Fruit fly (Drosophila melanogaster) whole organism, embryonic: ENCODE data around the gene CG46397.

ENCODE experiments used
- Abd-B ChIP-seq: fragments of 200-800 bp; sonication (Bioruptor generic); optimal IDR thresholded peaks from 2 replicates; lab custom pipeline; 2018; ENCODE audit warnings: missing biosample characterization, mild to moderate bottlenecking, missing genetic modification characterization, moderate library complexity
- Awh ChIP-seq: fragments of 200-800 bp; sonication (Bioruptor generic); IDR thresholded peaks from 2 replicates; pipeline ENCODE4, ENCODE4 v1.3.6; 2022; ENCODE audit warnings: missing biosample characterization, missing genetic modification characterization
- Bdp1 ChIP-seq: fragments of 200-800 bp; sonication (Bioruptor generic); optimal IDR thresholded peaks from 3 replicates; lab custom pipeline; 2016; ENCODE audit warnings: missing biosample characterization, missing genetic modification characterization
- Bgb ChIP-seq: fragments of 200-800 bp; sonication (Bioruptor generic); IDR thresholded peaks from 2 replicates; pipeline ENCODE4 v1.3.6; 2022; ENCODE audit warnings: missing biosample characterization, missing genetic modification characterization; ENCODE audit not compliant: partially characterized antibody
- BtbVII ChIP-seq: fragments of 200-800 bp; sonication (Bioruptor generic); optimal IDR thresholded peaks from 3 replicates; lab custom pipeline; 2017; ENCODE audit warnings: missing biosample characterization, mild to moderate bottlenecking, missing genetic modification characterization
- CG11085 ChIP-seq: fragments of 200-800 bp; sonication (Bioruptor generic); IDR thresholded peaks from 2 replicates; pipeline ENCODE4 v1.3.6; 2022; ENCODE audit warnings: missing biosample characterization, missing genetic modification characterization
- CG12942 ChIP-seq: fragments of 200-800 bp; sonication (Bioruptor generic); optimal IDR thresholded peaks from 3 replicates; lab custom pipeline; 2016; ENCODE audit warnings: missing biosample characterization, missing genetic modification characterization
- CG13123 ChIP-seq: fragments of 200-800 bp; sonication (Bioruptor generic); optimal IDR thresholded peaks from 2 replicates; lab custom pipeline; 2016; ENCODE audit warnings: missing biosample characterization, missing genetic modification characterization
- CG16815 ChIP-seq: fragments of 200-800 bp; sonication (Bioruptor generic); optimal IDR thresholded peaks from 3 replicates; lab custom pipeline; 2017; ENCODE audit warnings: missing biosample characterization, mild to moderate bottlenecking, missing genetic modification characterization
- CG18619 ChIP-seq: fragments of 200-800 bp; sonication (Bioruptor generic); optimal IDR thresholded peaks from 3 replicates; lab custom pipeline; 2017; ENCODE audit warnings: missing biosample characterization, mild to moderate bottlenecking, missing genetic modification characterization
- CG30403 ChIP-seq: fragments of 200-800 bp; sonication (Bioruptor generic); optimal IDR thresholded peaks from 3 replicates; lab custom pipeline; 2016; ENCODE audit warnings: missing biosample characterization, missing genetic modification characterization
- CG34422 ChIP-seq: fragments of 200-800 bp; sonication (Bioruptor generic); IDR thresholded peaks from 3 replicates; pipeline ENCODE4 v1.3.6; 2022; ENCODE audit warnings: missing biosample characterization, missing genetic modification characterization
- CG3726 ChIP-seq: fragments of 200-800 bp; sonication (Bioruptor generic); IDR thresholded peaks from 3 replicates; pipeline ENCODE4, ENCODE4 v1.3.6; 2022; ENCODE audit warnings: missing biosample characterization, missing genetic modification characterization
- CG42726 ChIP-seq: fragments of 200-800 bp; sonication (Bioruptor generic); IDR thresholded peaks from 2 replicates; pipeline ENCODE4 v1.3.6; 2022; ENCODE audit warnings: missing biosample characterization, missing genetic modification characterization; ENCODE audit not compliant: partially characterized antibody
- CG5180 ChIP-seq: fragments of 200-800 bp; sonication (Bioruptor generic); optimal IDR thresholded peaks from 3 replicates; lab custom pipeline; 2017; ENCODE audit warnings: missing biosample characterization, missing genetic modification characterization, mild to moderate bottlenecking, moderate library complexity, missing genetic modification reagents
- CG6254 ChIP-seq: fragments of 200-800 bp; sonication (Bioruptor generic); optimal IDR thresholded peaks from 3 replicates; lab custom pipeline; 2017; ENCODE audit warnings: mild to moderate bottlenecking, missing biosample characterization, missing genetic modification reagents, missing genetic modification characterization
- Elba2 ChIP-seq: fragments of 200-800 bp; sonication (Bioruptor generic); optimal IDR thresholded peaks from 3 replicates; lab custom pipeline; 2016; ENCODE audit warnings: missing biosample characterization, missing genetic modification characterization
- H15 ChIP-seq: fragments of 200-800 bp; sonication (Bioruptor generic); IDR thresholded peaks from 3 replicates; pipeline ENCODE4 v1.3.6; 2022; ENCODE audit warnings: missing biosample characterization, missing genetic modification characterization
- Lpt ChIP-seq: fragments of >200 bp; optimal IDR thresholded peaks from 2 replicates; lab custom pipeline; 2018; ENCODE audit warnings: missing biosample characterization, missing genetic modification characterization
- NfI ChIP-seq: fragments of 200-800 bp; sonication (Bioruptor generic); optimal IDR thresholded peaks from 3 replicates; lab custom pipeline; 2018; ENCODE audit warnings: missing biosample characterization, mild to moderate bottlenecking, missing genetic modification characterization, moderate library complexity
- Oaz ChIP-seq: fragments of 200-800 bp; sonication (Bioruptor generic); IDR thresholded peaks from 2 replicates; pipeline ENCODE4 v1.3.6; 2022; ENCODE audit warnings: missing biosample characterization, missing genetic modification characterization
- Optix ChIP-seq: fragments of 200-800 bp; sonication (Bioruptor generic); IDR thresholded peaks from 3 replicates; pipeline ENCODE4 v1.3.6; 2022; ENCODE audit warnings: missing biosample characterization, missing genetic modification characterization
- ap ChIP-seq: fragments of 200-800 bp; sonication (Bioruptor generic); IDR thresholded peaks from 2 replicates; pipeline ENCODE4 v1.3.6; 2022; ENCODE audit warnings: missing biosample characterization, missing genetic modification characterization
- ato ChIP-seq: fragments of 200-800 bp; sonication (Bioruptor generic); IDR thresholded peaks from 2 replicates; pipeline ENCODE4 v1.3.6; 2022; ENCODE audit warnings: missing biosample characterization, missing genetic modification characterization; ENCODE audit not compliant: partially characterized antibody
- az2 ChIP-seq: fragments of 200-800 bp; sonication (Bioruptor generic); optimal IDR thresholded peaks from 3 replicates; lab custom pipeline; 2016; ENCODE audit warnings: missing biosample characterization, missing genetic modification characterization
- bsh ChIP-seq, 2 experiments: fragments of 200-800 bp; sonication (Bioruptor generic); optimal IDR thresholded peaks; 2 replicates each; lab custom pipeline; 2017 to 2018; ENCODE audit warnings: mild to moderate bottlenecking in 2 of 2, missing biosample characterization in 2 of 2, missing genetic modification characterization in 2 of 2, moderate library complexity in 1 of 2
- cad ChIP-seq: fragments of >200 bp; optimal IDR thresholded peaks from 2 replicates; lab custom pipeline; 2017; ENCODE audit warnings: missing biosample characterization, missing genetic modification characterization
- dpn ChIP-seq, 2 experiments: fragments of 200-800 bp; sonication (Bioruptor generic); optimal IDR thresholded peaks; 3 replicates each; lab custom pipeline; 2016; ENCODE audit warnings: missing biosample characterization in 2 of 2, missing genetic modification characterization in 2 of 2
- gsb ChIP-seq: fragments of 200-800 bp; sonication (Bioruptor generic); IDR thresholded peaks from 2 replicates; pipeline ENCODE4 v1.3.6; 2022; ENCODE audit warnings: missing biosample characterization, missing genetic modification characterization
- hth ChIP-seq: fragments of >200 bp; optimal IDR thresholded peaks from 2 replicates; lab custom pipeline; 2017; ENCODE audit warnings: inconsistent platforms
- lbe ChIP-seq: fragments of 200-800 bp; sonication (Bioruptor generic); optimal IDR thresholded peaks from 2 replicates; lab custom pipeline; 2016; ENCODE audit warnings: missing biosample characterization, mild to moderate bottlenecking, missing genetic modification characterization
- nerfin-1 ChIP-seq: fragments of 200-800 bp; sonication (Bioruptor generic); optimal IDR thresholded peaks from 3 replicates; lab custom pipeline; 2019; ENCODE audit warnings: missing biosample characterization, mild to moderate bottlenecking, missing genetic modification characterization, moderate library complexity
- odd ChIP-seq: fragments of 200-800 bp; sonication (Bioruptor generic); optimal IDR thresholded peaks from 2 replicates; lab custom pipeline; 2017; ENCODE audit warnings: missing biosample characterization, mild to moderate bottlenecking, missing genetic modification characterization
- prd ChIP-seq, 3 experiments: fragments of >200 bp in 2 of 3; fragments of 200-800 bp in 1 of 3; sonication (Bioruptor generic) in 1 of 3; optimal IDR thresholded peaks in 2 of 3; IDR thresholded peaks in 1 of 3; 2 replicates in 2 of 3; 3 replicates in 1 of 3; pipeline versions ENCODE4 v1.3.6 to Lab custom; 2017 to 2022; ENCODE audit warnings: missing biosample characterization in 1 of 3, missing genetic modification characterization in 1 of 3
- sens-2 ChIP-seq: fragments of 200-800 bp; sonication (Bioruptor generic); IDR thresholded peaks from 2 replicates; pipeline ENCODE4 v1.3.6; 2022; ENCODE audit warnings: missing biosample characterization, missing genetic modification characterization
- sim ChIP-seq: fragments of 200-800 bp; sonication (Bioruptor generic); IDR thresholded peaks from 2 replicates; pipeline ENCODE4 v1.3.6; 2022; ENCODE audit warnings: missing biosample characterization, missing genetic modification characterization
- sisA ChIP-seq: fragments of 200-800 bp; sonication (Bioruptor generic); IDR thresholded peaks from 2 replicates; pipeline ENCODE4 v1.3.6; 2022; ENCODE audit warnings: missing biosample characterization, missing genetic modification characterization
- trh ChIP-seq: fragments of 200-800 bp; sonication (Bioruptor generic); optimal IDR thresholded peaks from 2 replicates; lab custom pipeline; 2016; ENCODE audit warnings: missing biosample characterization, missing genetic modification characterization
- ttk ChIP-seq: fragments of 200-800 bp; sonication (Bioruptor generic); IDR thresholded peaks from 2 replicates; pipeline ENCODE4 v2.1.2; 2022; ENCODE audit warnings: missing biosample characterization, missing genetic modification characterization
- vfl ChIP-seq: fragments of 200-800 bp; sonication (Bioruptor generic); optimal IDR thresholded peaks from 2 replicates; lab custom pipeline; 2016; ENCODE audit warnings: missing biosample characterization, missing genetic modification characterization
- wdn ChIP-seq: fragments of 200-800 bp; sonication (Bioruptor generic); IDR thresholded peaks from 2 replicates; pipeline ENCODE4 v1.3.6; 2022; ENCODE audit warnings: missing biosample characterization, missing genetic modification characterization
- wek ChIP-seq: fragments of 200-800 bp; sonication (Bioruptor generic); optimal IDR thresholded peaks from 3 replicates; lab custom pipeline; 2018; ENCODE audit warnings: missing biosample characterization, mild to moderate bottlenecking, missing genetic modification characterization, moderate library complexity

The CG46397 gene

dm6 chr2L:8951184-8951934 is 4.3 kb downstream of the CG46397 start, which contains the start of gene C1GalTA (continued):
- TF ChIP-seq vfl (GFP tag; lab: Kevin White, UChicago) = peak; percentile 70
- peak; percentile 93 to 99 for TF ChIP-seq bsh (GFP tag; optimal IDR thresholded peaks at IDR 0.05; lab: Kevin White, UChicago)
- peak; percentile 68 to 94 for TF ChIP-seq dpn (GFP tag; optimal IDR thresholded peaks at IDR 0.05; lab: Kevin White, UChicago)
- peak; percentile 97 for TF ChIP-seq CG30403 (GFP tag; lab: Kevin White, UChicago)
- peak; percentile 90 for TF ChIP-seq ap (GFP tag; lab: Robert Waterston, UW)
- TF ChIP-seq Bdp1 (GFP tag; lab: Kevin White, UChicago) = peak; percentile 31
- TF ChIP-seq ttk (GFP tag; lab: Robert Waterston, UW) = peak; percentile 96
- no peak for TF ChIP-seq cad (GFP tag; lab: Kevin White, UChicago)
- TF ChIP-seq CG13123 = peak; percentile 93
- TF ChIP-seq CG18619 = peak; percentile 96
- peak; percentile 96 for TF ChIP-seq sim
- peak; percentile 96 for TF ChIP-seq CG34422
- TF ChIP-seq Oaz (GFP tag; lab: Robert Waterston, UW) = peak; percentile 86
- TF ChIP-seq ato (GFP tag; lab: Robert Waterston, UW) = no peak
- TF ChIP-seq az2 = peak; percentile 94
- TF ChIP-seq CG16815 (GFP tag; lab: Kevin White, UChicago) = peak; percentile 94
- TF ChIP-seq Awh (GFP tag; lab: Robert Waterston, UW) = peak; percentile 95
- peak; percentile 90 for TF ChIP-seq lbe (GFP tag; lab: Kevin White, UChicago)
- TF ChIP-seq Elba2 (GFP tag; lab: Kevin White, UChicago) = peak; percentile 52
- peak; percentile 97 for TF ChIP-seq odd
- peak; percentile 90 for TF ChIP-seq CG5180 (GFP tag; lab: Kevin White, UChicago)
- 0 out of 3 replicates have a peak, but pooled peaks have one; percentile 62 for TF ChIP-seq Optix (GFP tag; lab: Robert Waterston, UW)
- peak; percentile 38 for TF ChIP-seq wek (GFP tag; lab: Kevin White, UChicago)
- no peak for TF ChIP-seq Lpt (GFP tag; lab: Kevin White, UChicago)
- no peak for TF ChIP-seq prd (optimal IDR thresholded peaks at IDR 0.05; lab: Kevin White, UChicago)
- TF ChIP-seq prd (GFP tag; IDR thresholded peaks at IDR 0.05; lab: Robert Waterston, UW) = peak; percentile 95
- peak; percentile 81 for TF ChIP-seq sens-2 (GFP tag; lab: Robert Waterston, UW)
- peak; percentile 92 for TF ChIP-seq CG12942 (GFP tag; lab: Kevin White, UChicago)
- TF ChIP-seq nerfin-1 = peak; percentile 98
- no peak for TF ChIP-seq CG42726 (GFP tag; lab: Robert Waterston, UW)
- no peak for TF ChIP-seq hth
- TF ChIP-seq BtbVII (GFP tag; lab: Kevin White, UChicago) = peak; percentile 98
- no peak for TF ChIP-seq Bgb (GFP tag; lab: Robert Waterston, UW)
- TF ChIP-seq CG11085 (GFP tag; lab: Robert Waterston, UW) = peak; percentile 93
- TF ChIP-seq sisA (GFP tag; lab: Robert Waterston, UW) = peak; percentile 86
- peak; percentile 84 for TF ChIP-seq CG3726 (GFP tag; lab: Robert Waterston, UW)
- peak; percentile 89 for TF ChIP-seq H15 (GFP tag; lab: Robert Waterston, UW)
- peak; percentile 90 for TF ChIP-seq wdn
- TF ChIP-seq Abd-B = peak; percentile 97
- peak; percentile 92 for TF ChIP-seq NfI (GFP tag; lab: Kevin White, UChicago)
- TF ChIP-seq trh = peak; percentile 91
- TF ChIP-seq gsb (GFP tag; lab: Robert Waterston, UW) = peak; percentile 93
- peak; percentile 93 for TF ChIP-seq CG6254
